Fruit fly (Drosophila melanogaster) Kc167 (cell line): ENCODE data around the gene CG9312.

Experiments used
- Myc ChIP-seq: fragments of >200 bp; optimal IDR thresholded peaks from 2 replicates; lab custom pipeline; 2017; ENCODE audit warnings: missing external identifiers
- h ChIP-seq: fragments of >200 bp; optimal IDR thresholded peaks from 3 replicates; lab custom pipeline; 2018; ENCODE audit warnings: missing external identifiers
- insv ChIP-seq: fragments of >200 bp; optimal IDR thresholded peaks from 3 replicates; lab custom pipeline; 2018; ENCODE audit warnings: missing external identifiers
- psq ChIP-seq: fragments of >200 bp; optimal IDR thresholded peaks from 2 replicates; lab custom pipeline; 2017; ENCODE audit warnings: missing external identifiers
- ttk ChIP-seq: sonication (Bioruptor generic); optimal IDR thresholded peaks from 2 replicates; lab custom pipeline; 2017; ENCODE audit warnings: missing external identifiers

dm6 chr3R:13809261-13809660 lies 43.7 kb downstream of the CG9312 start:
- TF ChIP-seq psq (lab: Kevin White, UChicago) = no peak
- TF ChIP-seq Myc (lab: Kevin White, UChicago) = no peak
- no peak for TF ChIP-seq h (lab: Kevin White, UChicago)
- no peak for TF ChIP-seq insv
- no peak for TF ChIP-seq ttk (lab: Kevin White, UChicago)
